Fruit fly (Drosophila melanogaster) whole organism, wandering third instar larva: ENCODE data around the gene CG15425.

ENCODE experiments used
- CG9705 ChIP-seq: fragments of 200-800 bp; sonication (Bioruptor generic); optimal IDR thresholded peaks from 2 replicates; lab custom pipeline; 2018; ENCODE audit warnings: missing biosample characterization, mild to moderate bottlenecking, missing genetic modification characterization
- Dfd ChIP-seq: fragments of >200 bp; optimal IDR thresholded peaks from 2 replicates; lab custom pipeline; 2017; ENCODE audit warnings: missing biosample characterization, missing genetic modification characterization
- Dif ChIP-seq: fragments of 200-275, 200-300 bp; sonication (Bioruptor generic); optimal IDR thresholded peaks from 2 replicates; lab custom pipeline; 2018; ENCODE audit warnings: missing biosample characterization, missing genetic modification characterization; ENCODE audit not compliant: partially characterized antibody
- Hnf4 ChIP-seq: fragments of 200-800 bp; sonication (Bioruptor generic); optimal IDR thresholded peaks from 2 replicates; lab custom pipeline; 2016; ENCODE audit warnings: missing biosample characterization, mild to moderate bottlenecking, missing genetic modification characterization
- Hr78 ChIP-seq: fragments of >200 bp; optimal IDR thresholded peaks from 2 replicates; lab custom pipeline; 2017; ENCODE audit warnings: missing biosample characterization, missing genetic modification characterization
- Jra ChIP-seq: sonication (Bioruptor generic); optimal IDR thresholded peaks from 2 replicates; lab custom pipeline; 2016; ENCODE audit warnings: missing biosample characterization, missing genetic modification characterization
- Mio ChIP-seq: sonication (Bioruptor generic); optimal IDR thresholded peaks from 2 replicates; lab custom pipeline; 2016; ENCODE audit warnings: missing biosample characterization, missing genetic modification characterization
- Myc ChIP-seq: fragments of >200 bp; optimal IDR thresholded peaks from 2 replicates; lab custom pipeline; 2017
- N ChIP-seq: fragments of >200 bp; optimal IDR thresholded peaks from 2 replicates; lab custom pipeline; 2018; ENCODE audit warnings: missing biosample characterization, missing external identifiers, missing genetic modification characterization
- OdsH ChIP-seq: fragments of 200-800 bp; sonication (Bioruptor generic); optimal IDR thresholded peaks from 2 replicates; lab custom pipeline; 2016; ENCODE audit warnings: missing biosample characterization, mild to moderate bottlenecking, missing genetic modification characterization
- Rel ChIP-seq, 2 experiments: fragments of 200-800 bp; sonication (Bioruptor generic) in 1 of 2; optimal IDR thresholded peaks; 2 replicates in 1 of 2; 3 replicates in 1 of 2; lab custom pipeline; 2016 to 2019; ENCODE audit warnings: mild to moderate bottlenecking in 2 of 2, missing biosample characterization in 2 of 2, missing genetic modification characterization in 2 of 2, moderate library complexity in 1 of 2
- Sp1 ChIP-seq: fragments of 200-800 bp; sonication (Bioruptor generic); optimal IDR thresholded peaks from 3 replicates; lab custom pipeline; 2019; ENCODE audit warnings: missing biosample characterization, mild to moderate bottlenecking, missing genetic modification characterization, moderate library complexity
- brk ChIP-seq: fragments of 200-800 bp; sonication (Bioruptor generic); optimal IDR thresholded peaks from 2 replicates; lab custom pipeline; 2016; ENCODE audit warnings: missing biosample characterization, mild to moderate bottlenecking, missing genetic modification characterization
- dsf ChIP-seq: sonication (Bioruptor generic); optimal IDR thresholded peaks from 2 replicates; lab custom pipeline; 2016; ENCODE audit warnings: missing biosample characterization, missing genetic modification characterization, borderline replicate concordance
- foxo ChIP-seq, 2 experiments: fragments of 200-800 bp; sonication (Bioruptor generic); optimal IDR thresholded peaks; 2 replicates in 1 of 2; 3 replicates in 1 of 2; lab custom pipeline; 2016 to 2017; ENCODE audit warnings: missing biosample characterization in 2 of 2, missing genetic modification characterization in 2 of 2
- psq ChIP-seq: fragments of 200-800 bp; sonication (Bioruptor generic); optimal IDR thresholded peaks from 3 replicates; lab custom pipeline; 2017; ENCODE audit warnings: missing biosample characterization, mild to moderate bottlenecking, missing genetic modification characterization, moderate library complexity
- rgr ChIP-seq: fragments of 200-800 bp; sonication (Bioruptor generic); optimal IDR thresholded peaks from 3 replicates; lab custom pipeline; 2016; ENCODE audit warnings: missing biosample characterization, mild to moderate bottlenecking, missing genetic modification characterization
- sage ChIP-seq: fragments of 200-800 bp; sonication (Bioruptor generic); optimal IDR thresholded peaks from 2 replicates; lab custom pipeline; 2016; ENCODE audit warnings: missing biosample characterization, mild to moderate bottlenecking, missing genetic modification characterization
- sv ChIP-seq: fragments of 200-800 bp; sonication (Bioruptor generic); optimal IDR thresholded peaks from 3 replicates; lab custom pipeline; 2016; ENCODE audit warnings: missing biosample characterization, missing genetic modification characterization
- tai ChIP-seq: sonication (Bioruptor generic); optimal IDR thresholded peaks from 2 replicates; lab custom pipeline; 2016; ENCODE audit warnings: missing biosample characterization, missing genetic modification characterization

Gene CG15425

DNA sequence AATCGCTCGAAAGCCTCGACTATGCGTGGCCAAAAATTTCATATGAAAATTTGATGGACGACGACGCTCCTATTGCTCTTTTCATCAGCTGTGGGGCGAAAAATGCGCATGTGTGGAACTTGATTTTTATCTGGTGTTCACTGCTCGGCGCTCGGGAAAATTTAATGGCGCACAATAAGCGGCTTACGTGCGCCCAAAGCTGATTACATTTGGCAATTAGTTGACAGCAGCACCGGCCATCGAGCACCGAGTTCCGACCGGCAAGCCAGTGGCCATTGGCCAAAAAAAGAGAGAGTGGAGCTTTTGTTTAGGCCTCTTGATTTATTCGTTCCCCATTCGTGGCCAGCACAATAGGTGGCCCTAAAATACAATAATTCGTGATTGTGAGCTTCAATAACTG lies 38.3 kb downstream of the CG15425 start:
- TF ChIP-seq CG9705 (GFP tag; lab: Kevin White, UChicago) (no peak), Hnf4 (GFP tag; lab: Kevin White, UChicago) (no peak), sv (no peak), Myc (lab: Kevin White, UChicago) (no peak), Dif (GFP tag; lab: Kevin White, UChicago) (no peak), Mio (GFP tag; lab: Kevin White, UChicago) (no peak), brk (GFP tag; lab: Kevin White, UChicago) (no peak), rgr (GFP tag; lab: Kevin White, UChicago) (no peak), sage (GFP tag; lab: Kevin White, UChicago) (no peak), psq (GFP tag; lab: Kevin White, UChicago) (no peak), Jra (GFP tag; lab: Kevin White, UChicago) (no peak), Dfd (no peak), Hr78 (GFP tag; lab: Kevin White, UChicago) (no peak), Rel (GFP tag; optimal IDR thresholded peaks at IDR 0.05; lab: Kevin White, UChicago) (no peak), Rel (tag; optimal IDR thresholded peaks at IDR 0.05; lab: Kevin White, UChicago) (no peak), OdsH (GFP tag; lab: Kevin White, UChicago) (no peak), dsf (no peak), Sp1 (GFP tag; lab: Kevin White, UChicago) (no peak), N (GFP tag; lab: Kevin White, UChicago) (no peak)
- TF ChIP-seq, all 38 proteins: peak for 0

DNA sequence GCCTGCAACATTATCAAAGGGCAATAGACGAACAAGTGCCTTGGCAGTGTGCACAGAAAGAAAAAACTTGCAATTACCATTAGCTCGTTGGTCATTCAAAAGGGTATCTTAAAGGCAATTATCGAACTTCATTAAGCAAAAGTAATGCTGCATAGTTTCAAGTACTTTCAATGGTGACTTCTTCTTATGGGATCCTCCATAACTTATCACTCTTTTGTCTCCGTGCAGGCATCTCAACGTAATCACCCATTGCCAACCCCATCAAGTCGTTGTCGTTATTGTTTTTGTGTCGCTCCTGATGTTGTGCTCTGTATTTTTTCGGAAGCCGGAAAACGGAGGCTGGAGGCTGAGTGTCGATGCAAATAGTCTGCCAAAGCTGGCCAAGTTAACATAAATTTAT lies 39.5 kb downstream of the CG15425 start:
- TF ChIP-seq tai, result no peak
- TF ChIP-seq foxo (GFP tag; optimal IDR thresholded peaks at IDR 0.05; lab: Kevin White, UChicago), result peak in 1 of 2 experiments; percentile 17
